Worm (Caenorhabditis elegans) whole organism, L1 larva: ENCODE data around the gene T05C12.8.

ENCODE experiments used
- C04F5.9 ChIP-seq: sonication (generic microtip); optimal IDR thresholded peaks from 2 replicates; lab custom pipeline; 2016; ENCODE audit warnings: missing genetic modification characterization, missing compliant biosample characterization
- alr-1 ChIP-seq: fragments of 200-800 bp; sonication (Bioruptor generic); optimal IDR thresholded peaks from 2 replicates; lab custom pipeline; 2018; ENCODE audit warnings: borderline replicate concordance, mild to moderate bottlenecking, missing genetic modification characterization, missing compliant biosample characterization
- aly-2 ChIP-seq: fragments of 150-350 bp; optimal IDR thresholded peaks from 2 replicates; lab custom pipeline; 2014; ENCODE audit warnings: missing biosample characterization, missing genetic modification characterization
- ama-1 ChIP-seq: fragments of 150-350 bp; optimal IDR thresholded peaks from 2 replicates; lab custom pipeline; 2014
- blmp-1 ChIP-seq: fragments of 150-350 bp; optimal IDR thresholded peaks from 2 replicates; lab custom pipeline; 2014; ENCODE audit warnings: missing biosample characterization, missing genetic modification characterization
- ceh-8 ChIP-seq: fragments of 200-800 bp; sonication (Bioruptor generic); optimal IDR thresholded peaks from 2 replicates; lab custom pipeline; 2018; ENCODE audit warnings: mild to moderate bottlenecking, missing genetic modification characterization, moderate library complexity, missing compliant biosample characterization
- ceh-82 ChIP-seq, 3 experiments: fragments of 150-350 bp in 1 of 3; sonication (generic microtip) in 2 of 3; optimal IDR thresholded peaks; 2 replicates each; lab custom pipeline; 2014 to 2017; ENCODE audit warnings: missing biosample characterization in 3 of 3, missing genetic modification characterization in 3 of 3
- ceh-90 ChIP-seq: sonication (generic microtip); optimal IDR thresholded peaks from 2 replicates; lab custom pipeline; 2016; ENCODE audit warnings: missing genetic modification characterization, missing compliant biosample characterization
- dsc-1 ChIP-seq: sonication (generic microtip); optimal IDR thresholded peaks from 2 replicates; lab custom pipeline; 2016; ENCODE audit warnings: mild to moderate bottlenecking, missing genetic modification characterization, missing compliant biosample characterization
- egl-13 ChIP-seq: sonication (generic microtip); optimal IDR thresholded peaks from 2 replicates; lab custom pipeline; 2016; ENCODE audit warnings: missing genotype, missing genetic modification reagents, missing genetic modification characterization, missing compliant biosample characterization
- egl-27 ChIP-seq, 2 experiments: fragments of 150-350 bp in 1 of 2; sonication (generic microtip); optimal IDR thresholded peaks; 3 replicates each; lab custom pipeline; 2017 to 2018; ENCODE audit warnings: missing biosample characterization in 2 of 2, missing genetic modification characterization in 2 of 2, missing genetic modification reagents in 2 of 2
- elt-3 ChIP-seq, 6 experiments: fragments of 150-350 bp in 1 of 6; sonication (generic microtip); optimal IDR thresholded peaks; 2 replicates each; lab custom pipeline; 2017 to 2018; ENCODE audit warnings: missing biosample characterization in 6 of 6, missing genetic modification characterization in 6 of 6, inconsistent platforms in 1 of 6
- fkh-4 ChIP-seq: sonication (generic microtip); optimal IDR thresholded peaks from 2 replicates; lab custom pipeline; 2016; ENCODE audit warnings: missing compliant biosample characterization, missing genetic modification characterization, borderline replicate concordance
- hlh-17 ChIP-seq: fragments of 200-800 bp; sonication (Bioruptor generic); optimal IDR thresholded peaks from 2 replicates; lab custom pipeline; 2018; ENCODE audit warnings: missing genetic modification characterization, mild to moderate bottlenecking, missing compliant biosample characterization, moderate library complexity, borderline replicate concordance
- hpl-2 ChIP-seq: fragments of 150-350 bp; optimal IDR thresholded peaks from 2 replicates; lab custom pipeline; 2014; ENCODE audit warnings: missing biosample characterization, missing genetic modification reagents, missing genetic modification characterization
- irx-1 ChIP-seq: sonication (generic microtip); optimal IDR thresholded peaks from 2 replicates; lab custom pipeline; 2016; ENCODE audit warnings: missing genetic modification characterization, missing compliant biosample characterization
- jun-1 ChIP-seq: fragments of 150-350 bp; optimal IDR thresholded peaks from 2 replicates; lab custom pipeline; 2014; ENCODE audit warnings: missing biosample characterization, missing genetic modification reagents, missing genetic modification characterization
- lin-13 ChIP-seq: fragments of 150-350 bp; optimal IDR thresholded peaks from 2 replicates; lab custom pipeline; 2014; ENCODE audit warnings: missing biosample characterization, missing genetic modification reagents, missing genetic modification characterization
- lin-14 ChIP-seq: fragments of 200-800 bp; sonication (Bioruptor generic); optimal IDR thresholded peaks from 2 replicates; lab custom pipeline; 2018; ENCODE audit warnings: mild to moderate bottlenecking, missing genetic modification characterization, moderate library complexity, missing compliant biosample characterization
- lin-15B ChIP-seq: fragments of 150-350 bp; sonication (generic microtip); optimal IDR thresholded peaks from 3 replicates; lab custom pipeline; 2014; ENCODE audit warnings: missing biosample characterization, missing genetic modification characterization
- lin-39 ChIP-seq: fragments of 150-350 bp; optimal IDR thresholded peaks from 2 replicates; lab custom pipeline; 2014; ENCODE audit warnings: missing biosample characterization, missing genetic modification reagents, missing genetic modification characterization
- mdl-1 ChIP-seq, 2 experiments: fragments of 150-350 bp; optimal IDR thresholded peaks; 2 replicates each; lab custom pipeline; 2014 to 2017; ENCODE audit warnings: missing biosample characterization in 2 of 2, missing genetic modification characterization in 2 of 2, inconsistent platforms in 1 of 2
- nhr-11 ChIP-seq: fragments of 150-350 bp; optimal IDR thresholded peaks from 2 replicates; lab custom pipeline; 2014; ENCODE audit warnings: missing biosample characterization, missing genetic modification characterization
- nhr-19 ChIP-seq: fragments of 200-800 bp; sonication (Bioruptor generic); conservative IDR thresholded peaks from 2 replicates; pipeline ENCODE4 v1.3.6; 2022; ENCODE audit warnings: missing genetic modification characterization, missing compliant biosample characterization
- nhr-237 ChIP-seq: fragments of 150-350 bp; optimal IDR thresholded peaks from 2 replicates; lab custom pipeline; 2014; ENCODE audit warnings: missing biosample characterization, missing genetic modification characterization
- nhr-47 ChIP-seq: sonication (generic microtip); optimal IDR thresholded peaks from 2 replicates; lab custom pipeline; 2016; ENCODE audit warnings: mild to moderate bottlenecking, missing genetic modification characterization, moderate library complexity, missing compliant biosample characterization
- nhr-71 ChIP-seq: sonication (generic microtip); optimal IDR thresholded peaks from 2 replicates; lab custom pipeline; 2016; ENCODE audit warnings: mild to moderate bottlenecking, missing genetic modification characterization, moderate library complexity, missing compliant biosample characterization
- nhr-76 ChIP-seq: sonication (generic microtip); optimal IDR thresholded peaks from 2 replicates; lab custom pipeline; 2017; ENCODE audit warnings: missing biosample characterization, missing genetic modification characterization
- nhr-77 ChIP-seq: fragments of 150-350 bp; optimal IDR thresholded peaks from 2 replicates; lab custom pipeline; 2014; ENCODE audit warnings: missing biosample characterization, missing genetic modification characterization
- nhr-85 ChIP-seq: sonication (generic microtip); peaks from one replicate; lab custom pipeline; 2016; ENCODE audit warnings: missing genetic modification characterization, inconsistent platforms, missing compliant biosample characterization
- pag-3 ChIP-seq: sonication (generic microtip); optimal IDR thresholded peaks from 2 replicates; lab custom pipeline; 2017; ENCODE audit warnings: missing genetic modification characterization, mild to moderate bottlenecking, missing compliant biosample characterization, antibody characterized with exemption, borderline replicate concordance; ENCODE audit not compliant: insufficient read depth
- pqm-1 ChIP-seq: sonication (generic microtip); optimal IDR thresholded peaks from 3 replicates; lab custom pipeline; 2017; ENCODE audit warnings: missing biosample characterization, missing genetic modification characterization
- rnt-1 ChIP-seq: sonication (generic microtip); optimal IDR thresholded peaks from 2 replicates; lab custom pipeline; 2016; ENCODE audit warnings: mild to moderate bottlenecking, missing genetic modification characterization, moderate library complexity, missing compliant biosample characterization
- skn-1 ChIP-seq: fragments of 150-350 bp; optimal IDR thresholded peaks from 2 replicates; lab custom pipeline; 2014; ENCODE audit warnings: missing biosample characterization, missing genetic modification characterization
- sptf-1 ChIP-seq: fragments of 150-350 bp; optimal IDR thresholded peaks from 2 replicates; lab custom pipeline; 2014; ENCODE audit warnings: missing biosample characterization, missing genetic modification characterization
- sup-37 ChIP-seq: fragments of 200-800 bp; sonication (Bioruptor generic); optimal IDR thresholded peaks from 2 replicates; lab custom pipeline; 2018; ENCODE audit warnings: mild to moderate bottlenecking, missing genetic modification characterization, missing compliant biosample characterization
- swsn-7 ChIP-seq: sonication (generic microtip); optimal IDR thresholded peaks from 2 replicates; lab custom pipeline; 2016; ENCODE audit warnings: missing genetic modification characterization, missing compliant biosample characterization
- unc-62 ChIP-seq: fragments of 150-350 bp; optimal IDR thresholded peaks from 2 replicates; lab custom pipeline; 2014; ENCODE audit warnings: missing biosample characterization, missing genetic modification reagents, missing genetic modification characterization
- unc-98 ChIP-seq: fragments of 200-800 bp; sonication (Bioruptor generic); IDR thresholded peaks from 2 replicates; pipeline ENCODE4 v1.3.6; 2022; ENCODE audit warnings: missing genetic modification characterization, missing compliant biosample characterization
- ztf-4 ChIP-seq: fragments of 150-350 bp; optimal IDR thresholded peaks from 2 replicates; lab custom pipeline; 2014; ENCODE audit warnings: missing biosample characterization, missing genetic modification characterization

Gene T05C12.8

ce11 chrII:8162120-8162648 lies 28.2 kb downstream of the T05C12.8 start, which contains the start of the genes emb-27 and rrf-3 (continued):
- no peak for TF ChIP-seq egl-27 (tag; optimal IDR thresholded peaks at IDR 0.05; lab: Kevin White, UChicago)
- no peak for TF ChIP-seq sup-37
- TF ChIP-seq nhr-47, result peak; percentile 15
- TF ChIP-seq egl-13, result no peak
- TF ChIP-seq jun-1 (tag; lab: Kevin White, UChicago), result no peak
- TF ChIP-seq hlh-17, result no peak
- no peak for TF ChIP-seq hpl-2 (GFP tag; lab: Kevin White, UChicago)
- peak; percentile 64 for TF ChIP-seq lin-14 (GFP tag; lab: Kevin White, UChicago)
- TF ChIP-seq swsn-7 (tag; lab: Kevin White, UChicago), result peak; percentile 14
- TF ChIP-seq aly-2, result no peak
- no peak for TF ChIP-seq nhr-71 (tag; lab: Kevin White, UChicago)
- no peak for TF ChIP-seq nhr-76 (tag; lab: Kevin White, UChicago)
- TF ChIP-seq pqm-1, result no peak
- peak; percentile 68 for TF ChIP-seq skn-1 (tag; lab: Kevin White, UChicago)
- TF ChIP-seq ama-1 (lab: Kevin White, UChicago), result no peak
- no peak for TF ChIP-seq nhr-237
- no peak for TF ChIP-seq lin-39
- TF ChIP-seq rnt-1 (tag; lab: Kevin White, UChicago), result peak; percentile 34
- TF ChIP-seq unc-62 (GFP tag; lab: Kevin White, UChicago), result no peak
- TF ChIP-seq mdl-1 (tag; optimal IDR thresholded peaks at IDR 0.05; lab: Kevin White, UChicago), result no peak
- no peak for TF ChIP-seq nhr-11 (tag; lab: Kevin White, UChicago)
- no peak for TF ChIP-seq irx-1 (tag; lab: Kevin White, UChicago)
- TF ChIP-seq nhr-85, result peak; percentile 33
- no peak for TF ChIP-seq elt-3 (tag; optimal IDR thresholded peaks at IDR 0.05; lab: Kevin White, UChicago)
- peak; percentile 16 for TF ChIP-seq lin-13 (GFP tag; lab: Kevin White, UChicago)
- TF ChIP-seq ceh-82 (tag; optimal IDR thresholded peaks at IDR 0.05; lab: Kevin White, UChicago), result peak in 1 of 3 experiments; percentile 51
- TF ChIP-seq blmp-1 (tag; lab: Kevin White, UChicago), result no peak
- no peak for TF ChIP-seq sptf-1
- TF ChIP-seq dsc-1 (tag; lab: Kevin White, UChicago), result no peak
- TF ChIP-seq nhr-19 (GFP tag; lab: Robert Waterston, UW), result no peak
- TF ChIP-seq ceh-8, result no peak
- TF ChIP-seq alr-1, result no peak
- TF ChIP-seq unc-98 (GFP tag; lab: Robert Waterston, UW), result no peak
- peak; percentile 13 for TF ChIP-seq C04F5.9 (tag; lab: Kevin White, UChicago)
- no peak for TF ChIP-seq ceh-90 (tag; lab: Kevin White, UChicago)

ce11 chrII:8160916-8161315 lies 29.4 kb downstream of the T05C12.8 start:
- TF ChIP-seq ama-1 (lab: Kevin White, UChicago), result no peak
- TF ChIP-seq C04F5.9 (tag; lab: Kevin White, UChicago), result no peak
- TF ChIP-seq irx-1 (tag; lab: Kevin White, UChicago), result no peak
- TF ChIP-seq lin-13 (GFP tag; lab: Kevin White, UChicago), result no peak
- no peak for TF ChIP-seq jun-1 (tag; lab: Kevin White, UChicago)
- no peak for TF ChIP-seq nhr-11 (tag; lab: Kevin White, UChicago)
- no peak for TF ChIP-seq nhr-77
- no peak for TF ChIP-seq egl-13
- no peak for TF ChIP-seq aly-2
- TF ChIP-seq fkh-4 (tag; lab: Kevin White, UChicago), result no peak
- no peak for TF ChIP-seq ztf-4
- no peak for TF ChIP-seq ceh-82 (tag; optimal IDR thresholded peaks at IDR 0.05; lab: Kevin White, UChicago)
- TF ChIP-seq blmp-1 (tag; lab: Kevin White, UChicago), result no peak
- no peak for TF ChIP-seq lin-15B (tag; lab: Kevin White, UChicago)
- TF ChIP-seq nhr-19 (GFP tag; lab: Robert Waterston, UW), result no peak
- TF ChIP-seq unc-98 (GFP tag; lab: Robert Waterston, UW), result no peak
- TF ChIP-seq pag-3 (tag; lab: Kevin White, UChicago), result no peak
- TF ChIP-seq, all 84 proteins: peak for 0
